Fruit fly (Drosophila melanogaster) Kc167 (cell line): ENCODE measurements around the gene slf.

Experiments used
- Myc ChIP-seq: fragments of >200 bp; optimal IDR thresholded peaks from 2 replicates; lab custom pipeline; 2017; ENCODE audit warnings: missing external identifiers
- Sin3A ChIP-seq: fragments of >200 bp; optimal IDR thresholded peaks from 2 replicates; lab custom pipeline; 2018; ENCODE audit warnings: missing external identifiers
- h ChIP-seq: fragments of >200 bp; optimal IDR thresholded peaks from 3 replicates; lab custom pipeline; 2018; ENCODE audit warnings: missing external identifiers
- insv ChIP-seq: fragments of >200 bp; optimal IDR thresholded peaks from 3 replicates; lab custom pipeline; 2018; ENCODE audit warnings: missing external identifiers
- psq ChIP-seq: fragments of >200 bp; optimal IDR thresholded peaks from 2 replicates; lab custom pipeline; 2017; ENCODE audit warnings: missing external identifiers
- ttk ChIP-seq: sonication (Bioruptor generic); optimal IDR thresholded peaks from 2 replicates; lab custom pipeline; 2017; ENCODE audit warnings: missing external identifiers

Gene slf

dm6 chr2L:4821757-4822156 lies 20.0 kb upstream of the slf start, which contains the start of gene CG15628:
CG15628 (plus strand) TSS chr2L:4821774.
- no peak for TF ChIP-seq Myc (lab: Kevin White, UChicago)
- TF ChIP-seq ttk (lab: Kevin White, UChicago), result no peak
- TF ChIP-seq insv (lab: Kevin White, UChicago), result no peak
- TF ChIP-seq Sin3A (lab: Kevin White, UChicago), result no peak
- TF ChIP-seq h (lab: Kevin White, UChicago), result no peak

- TF ChIP-seq Sin3A (lab: Kevin White, UChicago) (no peak), psq (lab: Kevin White, UChicago) (no peak), h (lab: Kevin White, UChicago) (no peak), ttk (lab: Kevin White, UChicago) (no peak), insv (lab: Kevin White, UChicago) (no peak), Myc (lab: Kevin White, UChicago) (no peak)
Observed at dm6 chr2L:4821319-4821717, 19.6 kb upstream of the slf start.

- TF ChIP-seq Myc (lab: Kevin White, UChicago), result no peak
- TF ChIP-seq ttk (lab: Kevin White, UChicago), result no peak
- no peak for TF ChIP-seq insv (lab: Kevin White, UChicago)
- no peak for TF ChIP-seq psq (lab: Kevin White, UChicago)
- no peak for TF ChIP-seq Sin3A (lab: Kevin White, UChicago)
- TF ChIP-seq h (lab: Kevin White, UChicago), result no peak
Observed at dm6 chr2L:4820448-4821318, 19.0 kb upstream of the slf start.

- no peak for TF ChIP-seq h (lab: Kevin White, UChicago)
Observed at dm6 chr2L:4819995-4820394, 18.3 kb upstream of the slf start.

dm6 chr2L:4818056-4818455 lies 16.3 kb upstream of the slf start, which contains the start of gene CG3225:
CG3225 (minus strand) TSS chr2L:4818245.
- TF ChIP-seq ttk (lab: Kevin White, UChicago) (no peak), Myc (lab: Kevin White, UChicago) (no peak), Sin3A (lab: Kevin White, UChicago) (no peak), insv (lab: Kevin White, UChicago) (no peak), psq (lab: Kevin White, UChicago) (no peak), h (lab: Kevin White, UChicago) (no peak)

dm6 chr2L:4813023-4813339 lies 11.3 kb upstream of the slf start:
- TF ChIP-seq h (lab: Kevin White, UChicago) (no peak), insv (lab: Kevin White, UChicago) (no peak), Myc (lab: Kevin White, UChicago) (no peak), ttk (lab: Kevin White, UChicago) (no peak), Sin3A (lab: Kevin White, UChicago) (no peak), psq (lab: Kevin White, UChicago) (no peak)

dm6 chr2L:4812261-4813022 lies 10.7 kb upstream of the slf start, which contains the start of gene CG15629:
CG15629 (plus strand) TSS chr2L:4813009.
- no peak for TF ChIP-seq Sin3A (lab: Kevin White, UChicago)
- no peak for TF ChIP-seq ttk (lab: Kevin White, UChicago)
- TF ChIP-seq h (lab: Kevin White, UChicago), result no peak
- TF ChIP-seq psq (lab: Kevin White, UChicago), result no peak
- no peak for TF ChIP-seq insv (lab: Kevin White, UChicago)
- TF ChIP-seq Myc (lab: Kevin White, UChicago), result no peak

dm6 chr2L:4811491-4812058 lies 9.9 kb upstream of the slf start:
- no peak for TF ChIP-seq h (lab: Kevin White, UChicago)
- TF ChIP-seq Sin3A (lab: Kevin White, UChicago), result no peak
- no peak for TF ChIP-seq Myc (lab: Kevin White, UChicago)
- no peak for TF ChIP-seq psq (lab: Kevin White, UChicago)
- TF ChIP-seq ttk (lab: Kevin White, UChicago), result no peak
- TF ChIP-seq insv (lab: Kevin White, UChicago), result no peak

dm6 chr2L:4810697-4811490 lies 9.2 kb upstream of the slf start:
- TF ChIP-seq insv (lab: Kevin White, UChicago) (no peak), ttk (lab: Kevin White, UChicago) (no peak), h (lab: Kevin White, UChicago) (no peak), Myc (lab: Kevin White, UChicago) (no peak), Sin3A (lab: Kevin White, UChicago) (no peak), psq (lab: Kevin White, UChicago) (no peak)

dm6 chr2L:4810044-4810609 lies 8.4 kb upstream of the slf start:
- TF ChIP-seq h (lab: Kevin White, UChicago), result no peak
- no peak for TF ChIP-seq insv (lab: Kevin White, UChicago)
- TF ChIP-seq Sin3A (lab: Kevin White, UChicago), result no peak
- TF ChIP-seq Myc (lab: Kevin White, UChicago), result no peak
- no peak for TF ChIP-seq ttk (lab: Kevin White, UChicago)
